Worm (Caenorhabditis elegans) whole organism, mixed stage, embryonic: ENCODE results near the gene C02C6.14.

Experiments
- bed-3 ChIP-seq: fragments of 200-800 bp; sonication (Bioruptor generic); optimal IDR thresholded peaks from 3 replicates; lab custom pipeline; 2018; ENCODE audit warnings: mild to moderate bottlenecking, missing genetic modification characterization, moderate library complexity, missing compliant biosample characterization
- blmp-1 ChIP-seq: fragments of 150-350 bp; optimal IDR thresholded peaks from 2 replicates; lab custom pipeline; 2014; ENCODE audit warnings: missing biosample characterization, missing genetic modification characterization
- ceh-39 ChIP-seq: fragments of 150-350 bp; optimal IDR thresholded peaks from 2 replicates; lab custom pipeline; 2014; ENCODE audit warnings: missing biosample characterization, missing genetic modification characterization
- ceh-43 ChIP-seq: fragments of 200-800 bp; sonication (Bioruptor generic); optimal IDR thresholded peaks from 2 replicates; lab custom pipeline; 2018; ENCODE audit warnings: mild to moderate bottlenecking, missing genetic modification characterization, moderate library complexity, missing compliant biosample characterization
- ceh-83 ChIP-seq: fragments of 200-800 bp; sonication (Bioruptor generic); optimal IDR thresholded peaks from 2 replicates; lab custom pipeline; 2018; ENCODE audit warnings: mild to moderate bottlenecking, missing genetic modification characterization, missing compliant biosample characterization
- ces-1 ChIP-seq: fragments of 150-350 bp; optimal IDR thresholded peaks from 2 replicates; lab custom pipeline; 2014; ENCODE audit warnings: missing biosample characterization, missing genetic modification reagents, missing genetic modification characterization
- drap-1 ChIP-seq: fragments of 200-800 bp; sonication (Bioruptor generic); optimal IDR thresholded peaks from 3 replicates; lab custom pipeline; 2018; ENCODE audit warnings: mild to moderate bottlenecking, missing genetic modification characterization, missing compliant biosample characterization
- elt-1 ChIP-seq: sonication (generic microtip); optimal IDR thresholded peaks from 2 replicates; lab custom pipeline; 2017; ENCODE audit warnings: missing genetic modification characterization, mild to moderate bottlenecking, missing compliant biosample characterization, antibody characterized with exemption, moderate library complexity, borderline replicate concordance; ENCODE audit not compliant: insufficient read depth
- elt-3 ChIP-seq: fragments of 150-350 bp; optimal IDR thresholded peaks from 2 replicates; lab custom pipeline; 2014; ENCODE audit warnings: missing biosample characterization, missing genetic modification characterization
- flh-1 ChIP-seq: fragments of 200-800 bp; sonication (Bioruptor generic); optimal IDR thresholded peaks from 2 replicates; lab custom pipeline; 2018; ENCODE audit warnings: mild to moderate bottlenecking, missing genetic modification characterization, moderate library complexity, missing compliant biosample characterization
- ham-2 ChIP-seq: fragments of 200-800 bp; sonication (Bioruptor generic); optimal IDR thresholded peaks from 2 replicates; lab custom pipeline; 2018; ENCODE audit warnings: mild to moderate bottlenecking, missing genetic modification characterization, missing compliant biosample characterization
- hlh-1 ChIP-seq: fragments of 150-350 bp; optimal IDR thresholded peaks from 2 replicates; lab custom pipeline; 2014; ENCODE audit warnings: missing biosample characterization, missing genetic modification reagents, missing genetic modification characterization
- lin-13 ChIP-seq: fragments of 150-350 bp; optimal IDR thresholded peaks from 2 replicates; lab custom pipeline; 2014; ENCODE audit warnings: missing biosample characterization, missing genetic modification characterization
- lin-32 ChIP-seq: fragments of 200-800 bp; sonication (Bioruptor generic); optimal IDR thresholded peaks from 2 replicates; lab custom pipeline; 2018; ENCODE audit warnings: mild to moderate bottlenecking, missing genetic modification characterization, missing compliant biosample characterization
- lsy-2 ChIP-seq: fragments of 150-350 bp; optimal IDR thresholded peaks from 2 replicates; lab custom pipeline; 2014; ENCODE audit warnings: missing biosample characterization, missing genetic modification characterization
- mab-5 ChIP-seq: fragments of 150-350 bp; optimal IDR thresholded peaks from 2 replicates; lab custom pipeline; 2014; ENCODE audit warnings: missing biosample characterization, missing genetic modification characterization
- mls-2 ChIP-seq: sonication (generic microtip); optimal IDR thresholded peaks from 2 replicates; lab custom pipeline; 2016; ENCODE audit warnings: mild to moderate bottlenecking, missing genetic modification characterization, moderate library complexity, missing compliant biosample characterization
- nhr-12 ChIP-seq: fragments of 150-350 bp; optimal IDR thresholded peaks from 2 replicates; lab custom pipeline; 2014; ENCODE audit warnings: missing biosample characterization, missing genetic modification characterization
- nhr-2 ChIP-seq: fragments of 150-350 bp; optimal IDR thresholded peaks from 2 replicates; lab custom pipeline; 2014; ENCODE audit warnings: missing biosample characterization, missing genetic modification characterization
- nhr-237 ChIP-seq: fragments of 150-350 bp; optimal IDR thresholded peaks from 2 replicates; lab custom pipeline; 2014; ENCODE audit warnings: missing biosample characterization, missing genetic modification characterization
- nhr-28 ChIP-seq: fragments of 150-350 bp; optimal IDR thresholded peaks from 2 replicates; lab custom pipeline; 2014; ENCODE audit warnings: missing biosample characterization, missing genetic modification characterization
- sem-2 ChIP-seq: fragments of 200-800 bp; sonication (Bioruptor generic); optimal IDR thresholded peaks from 2 replicates; lab custom pipeline; 2018; ENCODE audit warnings: mild to moderate bottlenecking, missing genetic modification characterization, missing compliant biosample characterization
- snpc-4 ChIP-seq: fragments of 150-350 bp; optimal IDR thresholded peaks from 2 replicates; lab custom pipeline; 2014; ENCODE audit warnings: missing biosample characterization, missing genetic modification characterization
- sptf-1 ChIP-seq: sonication (generic microtip); optimal IDR thresholded peaks from 2 replicates; lab custom pipeline; 2017; ENCODE audit warnings: mild to moderate bottlenecking, missing genetic modification characterization, moderate library complexity, missing compliant biosample characterization
- tbx-8 ChIP-seq: fragments of 200-800 bp; sonication (Bioruptor generic); optimal IDR thresholded peaks from 2 replicates; lab custom pipeline; 2018; ENCODE audit warnings: mild to moderate bottlenecking, missing genetic modification characterization, moderate library complexity, missing compliant biosample characterization
- unc-39 ChIP-seq: fragments of 150-350 bp; optimal IDR thresholded peaks from 2 replicates; lab custom pipeline; 2014; ENCODE audit warnings: missing biosample characterization, missing genetic modification characterization
- unc-62 ChIP-seq: fragments of 150-350 bp; optimal IDR thresholded peaks from 2 replicates; lab custom pipeline; 2014; ENCODE audit warnings: missing biosample characterization, missing genetic modification reagents, missing genetic modification characterization
- ztf-11 ChIP-seq: fragments of 150-350 bp; optimal IDR thresholded peaks from 2 replicates; lab custom pipeline; 2014; ENCODE audit warnings: missing biosample characterization, missing genetic modification characterization

C02C6.14 gene

ce11 chrX:15493322-15493721, 44.1 kb upstream of the C02C6.14 start, which contains the start of gene gob-1:
Gene gob-1, plus strand, starts transcription at chrX:15493602.
- no peak for TF ChIP-seq nhr-28 (tag; lab: Kevin White, UChicago)
- TF ChIP-seq mab-5 (tag; lab: Kevin White, UChicago) = no peak
- TF ChIP-seq mls-2 = no peak
- TF ChIP-seq nhr-12 (tag; lab: Kevin White, UChicago) = no peak
- TF ChIP-seq blmp-1 (tag; lab: Kevin White, UChicago) = no peak
- no peak for TF ChIP-seq hlh-1 (tag; lab: Kevin White, UChicago)

- TF ChIP-seq flh-1 (GFP tag; lab: Kevin White, UChicago) (no peak), drap-1 (GFP tag; lab: Kevin White, UChicago) (no peak), mls-2 (no peak), lin-32 (no peak), snpc-4 (tag; lab: Kevin White, UChicago) (no peak), hlh-1 (tag; lab: Kevin White, UChicago) (no peak), mab-5 (tag; lab: Kevin White, UChicago) (no peak), ztf-11 (tag; lab: Kevin White, UChicago) (no peak), sptf-1 (no peak), ceh-43 (GFP tag; lab: Kevin White, UChicago) (no peak), nhr-12 (tag; lab: Kevin White, UChicago) (no peak), lsy-2 (tag; lab: Kevin White, UChicago) (no peak), lin-13 (tag; lab: Kevin White, UChicago) (no peak), elt-1 (tag; lab: Kevin White, UChicago) (no peak), ces-1 (GFP tag; lab: Kevin White, UChicago) (no peak), tbx-8 (GFP tag; lab: Kevin White, UChicago) (no peak)
These were observed 43.3 kb upstream of the C02C6.14 start for ce11 chrX:15494154-15494553.

- TF ChIP-seq nhr-237 (tag; lab: Kevin White, UChicago) = no peak
- no peak for TF ChIP-seq ces-1 (GFP tag; lab: Kevin White, UChicago)
- no peak for TF ChIP-seq ceh-43 (GFP tag; lab: Kevin White, UChicago)
- TF ChIP-seq mls-2 = no peak
- TF ChIP-seq bed-3 = no peak
- TF ChIP-seq ceh-83 (GFP tag; lab: Kevin White, UChicago) = no peak
- no peak for TF ChIP-seq lsy-2 (tag; lab: Kevin White, UChicago)
- no peak for TF ChIP-seq unc-62 (GFP tag; lab: Kevin White, UChicago)
- no peak for TF ChIP-seq ham-2 (GFP tag; lab: Kevin White, UChicago)
- TF ChIP-seq ceh-39 (tag; lab: Kevin White, UChicago) = no peak
These were observed 40.4 kb upstream of the C02C6.14 start, which contains the start of gene suox-1 for ce11 chrX:15496927-15497605. Gene suox-1, plus strand, starts transcription at chrX:15497555.

ce11 chrX:15502455-15503174, 34.9 kb upstream of the C02C6.14 start, which contains the start of gene H13N06.7:
Gene H13N06.7, plus strand, starts transcription at chrX:15503124.
- no peak for TF ChIP-seq ham-2 (GFP tag; lab: Kevin White, UChicago)
- no peak for TF ChIP-seq blmp-1 (tag; lab: Kevin White, UChicago)
- no peak for TF ChIP-seq nhr-12 (tag; lab: Kevin White, UChicago)
- TF ChIP-seq elt-3 = no peak
- no peak for TF ChIP-seq nhr-28 (tag; lab: Kevin White, UChicago)
- no peak for TF ChIP-seq nhr-2 (tag; lab: Kevin White, UChicago)
- TF ChIP-seq hlh-1 (tag; lab: Kevin White, UChicago) = no peak
- TF ChIP-seq unc-39 (tag; lab: Kevin White, UChicago) = no peak
- TF ChIP-seq ceh-43 (GFP tag; lab: Kevin White, UChicago) = no peak
- TF ChIP-seq sem-2 (GFP tag; lab: Kevin White, UChicago) = no peak
- TF ChIP-seq ztf-11 (tag; lab: Kevin White, UChicago) = no peak
- TF ChIP-seq, all 35 proteins: peak for 0

ce11 chrX:15504795-15505194, 32.7 kb upstream of the C02C6.14 start, which contains the start of gene tbh-1:
Gene tbh-1, minus strand, starts transcription at chrX:15504895.
- TF ChIP-seq flh-1 (GFP tag; lab: Kevin White, UChicago) = no peak
- no peak for TF ChIP-seq sem-2 (GFP tag; lab: Kevin White, UChicago)
- no peak for TF ChIP-seq ceh-43 (GFP tag; lab: Kevin White, UChicago)
